Worm (Caenorhabditis elegans): ENCODE results near the gene F57C12.6.

F57C12.6 gene

DNA sequence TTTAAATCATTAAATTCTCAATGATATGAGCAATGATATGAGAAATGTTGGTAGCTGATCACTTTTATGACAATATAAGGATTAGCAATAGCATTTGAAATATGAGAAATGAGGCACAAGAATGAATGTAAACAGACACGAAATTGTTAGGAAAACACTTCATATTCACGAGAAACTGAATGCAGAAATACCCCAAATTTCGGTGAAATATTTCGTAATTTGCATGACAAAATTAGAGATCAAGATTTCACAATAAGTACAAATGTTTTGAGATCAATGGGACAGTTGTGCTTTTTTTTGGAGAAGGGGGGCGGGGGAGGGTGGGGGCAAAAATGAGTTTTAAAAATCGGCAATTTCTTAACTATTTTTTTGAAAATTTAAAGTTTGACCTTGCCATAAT is 17.4 kb downstream of the F57C12.6 start:
- no peak for TF ChIP-seq sea-1 (GFP tag; conservative IDR thresholded peaks at IDR 0.05)
- TF ChIP-seq tbx-37 (GFP tag; conservative IDR thresholded peaks at IDR 0.05), result no peak
- TF ChIP-seq pes-1 (GFP tag; IDR thresholded peaks at IDR 0.05), result no peak

DNA sequence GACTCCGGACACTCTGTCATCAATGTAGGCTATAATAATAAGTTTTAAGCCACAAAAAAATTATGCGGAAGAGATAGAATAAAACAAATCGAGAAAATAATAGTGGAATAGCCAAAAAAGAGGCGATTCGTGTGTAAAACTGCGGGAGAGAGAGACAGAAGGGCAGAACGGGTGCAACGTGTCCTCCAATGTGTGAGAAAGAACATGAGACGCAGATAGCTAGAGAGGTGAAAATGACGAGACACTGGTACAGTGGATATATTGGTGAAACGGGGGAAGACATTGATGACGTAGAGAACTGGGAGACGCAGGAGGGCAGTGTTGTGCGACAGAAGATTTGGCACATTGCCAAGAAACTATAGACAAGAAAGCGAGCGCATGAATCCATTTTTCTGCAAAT is 18.0 kb downstream of the F57C12.6 start, which contains the start of gene F28C10.3:
Gene F28C10.3 (minus strand): TSS at position 101 of the 400 bp plus-strand sequence.
- no peak for TF ChIP-seq tbx-11 (GFP tag; IDR thresholded peaks at IDR 0.05)
- no peak for TF ChIP-seq aly-1 (tag; optimal IDR thresholded peaks at IDR 0.05)
- TF ChIP-seq scrt-1 (GFP tag; IDR thresholded peaks at IDR 0.05), result no peak
- TF ChIP-seq ets-7 (tag; optimal IDR thresholded peaks at IDR 0.05), result no peak
- no peak for TF ChIP-seq flt-1 (GFP tag; IDR thresholded peaks at IDR 0.05)
- TF ChIP-seq tbx-37 (GFP tag; conservative IDR thresholded peaks at IDR 0.05), result no peak
- TF ChIP-seq hmg-4 (GFP tag; optimal IDR thresholded peaks at IDR 0.05), result peak; percentile 34
- no peak for TF ChIP-seq ama-1 (optimal IDR thresholded peaks at IDR 0.05)
- TF ChIP-seq F13C5.2 (tag; optimal IDR thresholded peaks at IDR 0.05), result peak; percentile 61
- no peak for TF ChIP-seq ceh-13 (GFP tag; optimal IDR thresholded peaks at IDR 0.05)
- TF ChIP-seq hnd-1 (tag; optimal IDR thresholded peaks at IDR 0.05), result no peak
- no peak for TF ChIP-seq hmbx-1 (tag; optimal IDR thresholded peaks at IDR 0.05)
- TF ChIP-seq sea-1 (GFP tag; conservative IDR thresholded peaks at IDR 0.05), result no peak
- no peak for TF ChIP-seq B0310.2 (tag; optimal IDR thresholded peaks at IDR 0.05)
- TF ChIP-seq ceh-36 (tag; optimal IDR thresholded peaks at IDR 0.05), result no peak
- no peak for TF ChIP-seq pes-1 (GFP tag; IDR thresholded peaks at IDR 0.05)

DNA sequence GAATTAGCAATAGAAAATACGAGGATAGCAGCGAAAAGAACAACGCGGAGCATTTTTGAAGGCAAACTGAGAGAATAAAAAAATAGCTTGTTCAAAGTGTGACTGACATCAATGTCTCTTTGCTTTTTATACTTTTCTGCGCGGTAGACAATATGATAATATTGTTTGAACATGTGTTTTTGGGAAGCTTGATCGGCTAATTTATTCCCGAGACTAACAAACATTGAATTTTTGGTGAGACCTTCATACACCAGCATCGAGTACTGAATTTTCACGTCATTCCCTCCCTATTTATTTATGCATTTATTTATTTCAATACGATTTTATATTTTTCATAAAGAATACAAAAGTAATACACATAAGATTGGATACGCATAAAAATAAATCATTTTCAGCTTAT is 22.9 kb downstream of the F57C12.6 start, which contains the start of gene B0310.6:
Gene B0310.6 (minus strand): TSS at position 101 of the 400 bp plus-strand sequence.
- TF ChIP-seq ama-1 (optimal IDR thresholded peaks at IDR 0.05) (no peak), B0310.2 (tag; optimal IDR thresholded peaks at IDR 0.05) (no peak), ceh-36 (tag; optimal IDR thresholded peaks at IDR 0.05) (no peak), hmg-4 (GFP tag; optimal IDR thresholded peaks at IDR 0.05) (no peak), tbx-37 (GFP tag; conservative IDR thresholded peaks at IDR 0.05) (no peak), aly-1 (tag; optimal IDR thresholded peaks at IDR 0.05) (no peak), scrt-1 (GFP tag; IDR thresholded peaks at IDR 0.05) (no peak), ets-7 (tag; optimal IDR thresholded peaks at IDR 0.05) (no peak)

ce11 chrX:530011-530410 is 23.8 kb downstream of the F57C12.6 start, which contains the start of gene ugt-46:
Gene ugt-46 (minus strand): TSS chrX:530289.
- TF ChIP-seq hmg-4 (GFP tag; optimal IDR thresholded peaks at IDR 0.05), result no peak
- no peak for TF ChIP-seq pes-1 (GFP tag; IDR thresholded peaks at IDR 0.05)
- no peak for TF ChIP-seq tbx-11 (GFP tag; IDR thresholded peaks at IDR 0.05)
- no peak for TF ChIP-seq ets-7 (tag; optimal IDR thresholded peaks at IDR 0.05)
- TF ChIP-seq sea-1 (GFP tag; conservative IDR thresholded peaks at IDR 0.05), result no peak
- no peak for TF ChIP-seq B0310.2 (tag; optimal IDR thresholded peaks at IDR 0.05)
- TF ChIP-seq hmbx-1 (tag; optimal IDR thresholded peaks at IDR 0.05), result no peak
- TF ChIP-seq tbx-37 (GFP tag; conservative IDR thresholded peaks at IDR 0.05), result no peak
- TF ChIP-seq tra-4 (tag; optimal IDR thresholded peaks at IDR 0.05), result no peak
- no peak for TF ChIP-seq ceh-13 (GFP tag; optimal IDR thresholded peaks at IDR 0.05)

ce11 chrX:529386-529785 is 24.4 kb downstream of the F57C12.6 start:
- no peak for TF ChIP-seq pes-1 (GFP tag; IDR thresholded peaks at IDR 0.05)

DNA sequence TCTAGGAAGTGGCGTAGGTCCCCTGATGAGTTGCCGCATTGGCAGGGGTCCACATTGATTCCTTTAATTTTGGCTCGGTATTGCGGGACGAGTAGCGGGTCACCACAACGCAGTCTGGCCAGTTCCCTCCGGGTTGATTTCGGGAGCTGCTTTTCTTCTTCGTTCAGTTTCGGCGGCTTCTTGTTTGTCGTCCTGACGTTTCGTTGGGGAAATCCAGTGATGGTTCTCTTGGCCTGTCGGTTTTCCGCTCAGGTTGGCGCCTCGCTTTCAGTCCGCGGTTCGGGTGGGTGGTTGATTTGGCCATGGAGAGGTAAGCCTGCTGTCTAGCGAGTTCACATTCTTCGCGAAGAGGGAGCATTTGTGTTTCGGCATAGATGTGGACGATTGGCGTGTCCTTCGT is 25.0 kb downstream of the F57C12.6 start:
- TF ChIP-seq pes-1 (GFP tag; IDR thresholded peaks at IDR 0.05) (no peak), hmbx-1 (tag; optimal IDR thresholded peaks at IDR 0.05) (no peak), ceh-36 (tag; optimal IDR thresholded peaks at IDR 0.05) (no peak), scrt-1 (GFP tag; IDR thresholded peaks at IDR 0.05) (no peak), ceh-13 (GFP tag; optimal IDR thresholded peaks at IDR 0.05) (no peak), hmg-4 (GFP tag; optimal IDR thresholded peaks at IDR 0.05) (no peak), flt-1 (GFP tag; IDR thresholded peaks at IDR 0.05) (no peak), B0310.2 (tag; optimal IDR thresholded peaks at IDR 0.05) (no peak), aly-1 (tag; optimal IDR thresholded peaks at IDR 0.05) (no peak), sea-1 (GFP tag; conservative IDR thresholded peaks at IDR 0.05) (no peak), tra-4 (tag; optimal IDR thresholded peaks at IDR 0.05) (no peak), ama-1 (optimal IDR thresholded peaks at IDR 0.05) (no peak), F13C5.2 (tag; optimal IDR thresholded peaks at IDR 0.05) (no peak), hnd-1 (tag; optimal IDR thresholded peaks at IDR 0.05) (no peak), ets-7 (tag; optimal IDR thresholded peaks at IDR 0.05) (no peak), tbx-11 (GFP tag; IDR thresholded peaks at IDR 0.05) (no peak)

- TF ChIP-seq hmg-4 (GFP tag; optimal IDR thresholded peaks at IDR 0.05) (no peak), scrt-1 (GFP tag; IDR thresholded peaks at IDR 0.05) (no peak), aly-1 (tag; optimal IDR thresholded peaks at IDR 0.05) (no peak), ceh-36 (tag; optimal IDR thresholded peaks at IDR 0.05) (no peak), tbx-11 (GFP tag; IDR thresholded peaks at IDR 0.05) (no peak), flt-1 (GFP tag; IDR thresholded peaks at IDR 0.05) (no peak), hnd-1 (tag; optimal IDR thresholded peaks at IDR 0.05) (no peak)
Observed at ce11 chrX:527663-528062, 26.1 kb downstream of the F57C12.6 start.

ce11 chrX:524498-524897 is 29.3 kb downstream of the F57C12.6 start:
- TF ChIP-seq hmg-4 (GFP tag; optimal IDR thresholded peaks at IDR 0.05) (no peak), ceh-13 (GFP tag; optimal IDR thresholded peaks at IDR 0.05) (no peak), tbx-37 (GFP tag; conservative IDR thresholded peaks at IDR 0.05) (no peak), tra-4 (tag; optimal IDR thresholded peaks at IDR 0.05) (no peak), hnd-1 (tag; optimal IDR thresholded peaks at IDR 0.05) (no peak), ama-1 (optimal IDR thresholded peaks at IDR 0.05) (no peak), pes-1 (GFP tag; IDR thresholded peaks at IDR 0.05) (no peak), ets-7 (tag; optimal IDR thresholded peaks at IDR 0.05) (no peak), aly-1 (tag; optimal IDR thresholded peaks at IDR 0.05) (no peak), tbx-11 (GFP tag; IDR thresholded peaks at IDR 0.05) (no peak), flt-1 (GFP tag; IDR thresholded peaks at IDR 0.05) (no peak)

All from whole organism, early embryonic.